Fruit fly (Drosophila melanogaster): ENCODE data around the gene CG9399.

DNA sequence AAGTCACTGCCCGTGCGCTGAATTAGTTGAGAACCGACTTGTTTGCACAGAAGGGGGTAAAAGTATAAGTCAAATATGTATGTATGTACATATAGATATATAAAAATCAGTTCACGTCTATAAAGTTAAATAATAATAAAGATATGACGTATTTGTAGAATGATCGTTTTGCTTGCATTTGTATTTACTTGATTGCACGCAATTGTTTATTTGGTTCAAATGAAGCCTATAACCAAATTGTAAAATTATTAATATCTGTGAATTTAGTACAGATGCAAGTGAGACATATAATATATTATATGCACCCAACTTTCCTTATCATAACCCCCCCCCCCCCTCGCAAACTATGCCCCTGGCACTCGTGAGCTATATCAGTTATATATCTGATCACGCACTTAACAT is 26.5 kb upstream of the CG9399 start:
- TF ChIP-seq CG3032 (tag; optimal IDR thresholded peaks at IDR 0.05) (peak; percentile 49), Hr39 (GFP tag; optimal IDR thresholded peaks at IDR 0.05) (no peak), Sox102F (GFP tag; optimal IDR thresholded peaks at IDR 0.05) (peak; percentile 27), Ets21C (GFP tag; optimal IDR thresholded peaks at IDR 0.05) (no peak)

Measured in whole organism, prepupa.